Fruit fly (Drosophila melanogaster): ENCODE measurements around the gene bel.

bel gene

dm6 chr3R:8669029-8669707 is 8.6 kb upstream of the bel start (continued):
- TF ChIP-seq Opbp (GFP tag; IDR thresholded peaks at IDR 0.05; ENCODE audit: partially characterized antibody) (peak; percentile 96), rib (GFP tag; IDR thresholded peaks at IDR 0.05) (peak; percentile 96), CG3838 (GFP tag; optimal IDR thresholded peaks at IDR 0.05) (peak; percentile 93), sens (GFP tag) (peak; percentile 100), tio (GFP tag; optimal IDR thresholded peaks at IDR 0.05) (peak; percentile 95), Stat92E (GFP tag; optimal IDR thresholded peaks at IDR 0.05) (peak in 1 of 3 experiments; percentile 97), sug (tag; optimal IDR thresholded peaks at IDR 0.05) (peak; percentile 93), CG15479 (GFP tag; optimal IDR thresholded peaks at IDR 0.05) (peak; percentile 55), CG7745 (tag; optimal IDR thresholded peaks at IDR 0.05) (peak; percentile 78), gem (tag; optimal IDR thresholded peaks at IDR 0.05) (peak; percentile 99), Bdp1 (GFP tag; optimal IDR thresholded peaks at IDR 0.05) (peak; percentile 99), CG10431 (GFP tag; optimal IDR thresholded peaks at IDR 0.05) (peak; percentile 94), ac (GFP tag; optimal IDR thresholded peaks at IDR 0.05) (peak; percentile 95), crp (GFP tag; optimal IDR thresholded peaks at IDR 0.05) (peak; percentile 32 to 77), CG3163 (GFP tag; optimal IDR thresholded peaks at IDR 0.05) (peak; percentile 100), Dad (GFP tag; optimal IDR thresholded peaks at IDR 0.05) (peak; percentile 97), CG1602 (GFP tag; optimal IDR thresholded peaks at IDR 0.05) (peak; percentile 96), MESR4 (GFP tag; optimal IDR thresholded peaks at IDR 0.05) (peak; percentile 81), sima (GFP tag; optimal IDR thresholded peaks at IDR 0.05) (peak; percentile 94), CG6765 (GFP tag; optimal IDR thresholded peaks at IDR 0.05) (peak; percentile 98), CG12391 (tag; optimal IDR thresholded peaks at IDR 0.05) (peak; percentile 99), Aef1 (GFP tag; IDR thresholded peaks at IDR 0.05) (peak; percentile 91), Atf-2 (GFP tag; optimal IDR thresholded peaks at IDR 0.05) (peak; percentile 95), so (GFP tag; IDR thresholded peaks at IDR 0.05) (peak; percentile 97), CG11504 (tag; optimal IDR thresholded peaks at IDR 0.05) (peak; percentile 97), CG33557 (GFP tag; optimal IDR thresholded peaks at IDR 0.05) (peak; percentile 94), CG8359 (GFP tag; optimal IDR thresholded peaks at IDR 0.05; ENCODE audit: borderline replicate concordance) (peak; percentile 92), Vsx1 (GFP tag; optimal IDR thresholded peaks at IDR 0.05) (peak; percentile 96), CG13775 (GFP tag; optimal IDR thresholded peaks at IDR 0.05) (peak; percentile 98), Gsc (GFP tag; IDR thresholded peaks at IDR 0.05) (no peak; the same call in 1 of the 2 replicates), lov (optimal IDR thresholded peaks at IDR 0.05) (no peak), lov (GFP tag; IDR thresholded peaks at IDR 0.05) (peak; percentile 94), klu (GFP tag; IDR thresholded peaks at IDR 0.05) (peak; percentile 84), CG4282 (GFP tag; optimal IDR thresholded peaks at IDR 0.05) (peak; percentile 88), CG14050 (GFP tag; IDR thresholded peaks at IDR 0.05) (peak; percentile 97), CG17829 (tag; optimal IDR thresholded peaks at IDR 0.05) (peak; percentile 99), CG9797 (GFP tag; optimal IDR thresholded peaks at IDR 0.05) (peak; percentile 68), CG11085 (GFP tag; IDR thresholded peaks at IDR 0.05) (peak; percentile 88), Dfd (GFP tag; optimal IDR thresholded peaks at IDR 0.05) (no peak), Dek (tag; optimal IDR thresholded peaks at IDR 0.05) (peak; percentile 98), Fer3 (tag; optimal IDR thresholded peaks at IDR 0.05) (peak; percentile 97), Optix (GFP tag; IDR thresholded peaks at IDR 0.05) (peak; percentile 95), Abd-B (GFP tag; optimal IDR thresholded peaks at IDR 0.05) (peak; percentile 93), kay (GFP tag; optimal IDR thresholded peaks at IDR 0.05) (peak; percentile 95), CG7987 (GFP tag; optimal IDR thresholded peaks at IDR 0.05) (peak; percentile 96), sr (GFP tag; IDR thresholded peaks at IDR 0.05) (peak; percentile 89), HLH3B (GFP tag; IDR thresholded peaks at IDR 0.05) (peak; percentile 97), dm (GFP tag; optimal IDR thresholded peaks at IDR 0.05) (peak; percentile 92), vnd (GFP tag; IDR thresholded peaks at IDR 0.05; ENCODE audit: partially characterized antibody) (peak; percentile 37)
